Worm (Caenorhabditis elegans) whole organism, young adult: ENCODE data around the gene gcy-9.

Source experiments
- B0261.1 ChIP-seq: sonication (generic microtip); optimal IDR thresholded peaks from 2 replicates; lab custom pipeline; 2016; ENCODE audit warnings: mild to moderate bottlenecking, missing genetic modification characterization, moderate library complexity, missing compliant biosample characterization
- B0336.3 ChIP-seq: fragments of 200-800 bp; sonication (Bioruptor generic); IDR thresholded peaks from 2 replicates; pipeline ENCODE4 v1.3.6; 2022; ENCODE audit warnings: missing genetic modification characterization, missing compliant biosample characterization
- F10E7.11 ChIP-seq: sonication (generic microtip); optimal IDR thresholded peaks from 2 replicates; lab custom pipeline; 2017; ENCODE audit warnings: mild to moderate bottlenecking, missing genetic modification characterization, moderate library complexity, missing compliant biosample characterization
- F33H1.4 ChIP-seq: fragments of 200-800 bp; sonication (Bioruptor generic); IDR thresholded peaks from 2 replicates; pipeline ENCODE4 v1.3.6; 2022; ENCODE audit warnings: missing genetic modification reagents, missing genetic modification characterization, missing compliant biosample characterization
- F37B4.10 ChIP-seq: fragments of 200-800 bp; sonication (Bioruptor generic); IDR thresholded peaks from 2 replicates; pipeline ENCODE4 v1.3.6; 2022; ENCODE audit warnings: missing genetic modification characterization, missing compliant biosample characterization
- F49E8.2 ChIP-seq: sonication (generic microtip); optimal IDR thresholded peaks from 3 replicates; lab custom pipeline; 2017; ENCODE audit warnings: missing genetic modification characterization, mild to moderate bottlenecking, missing compliant biosample characterization, antibody characterized with exemption, moderate library complexity; ENCODE audit not compliant: insufficient read depth
- K12H6.12 ChIP-seq: fragments of 200-800 bp; sonication (Bioruptor generic); optimal IDR thresholded peaks from 2 replicates; lab custom pipeline; 2018; ENCODE audit warnings: mild to moderate bottlenecking, missing genetic modification characterization, missing compliant biosample characterization
- Y56A3A.18 ChIP-seq: fragments of 200-800 bp; sonication (Bioruptor generic); IDR thresholded peaks from 2 replicates; pipeline ENCODE4 v1.3.6; 2022; ENCODE audit warnings: missing genetic modification reagents, missing genetic modification characterization, missing compliant biosample characterization
- Y67H2A.10 ChIP-seq: fragments of 200-800 bp; sonication (Bioruptor generic); conservative IDR thresholded peaks from 2 replicates; pipeline ENCODE4 v1.3.6; 2022; ENCODE audit warnings: missing genetic modification reagents, missing genetic modification characterization, missing compliant biosample characterization
- ZK185.1 ChIP-seq: sonication (generic microtip); optimal IDR thresholded peaks from 2 replicates; lab custom pipeline; 2016; ENCODE audit warnings: mild to moderate bottlenecking, missing genetic modification characterization, missing compliant biosample characterization; ENCODE audit not compliant: poor library complexity, severe bottlenecking
- ceh-100 ChIP-seq: fragments of 200-800 bp; sonication (Bioruptor generic); IDR thresholded peaks from 2 replicates; pipeline ENCODE4 v1.3.6; 2022; ENCODE audit warnings: missing genetic modification reagents, missing genetic modification characterization, missing compliant biosample characterization
- ceh-58 ChIP-seq: fragments of 200-800 bp; sonication (Bioruptor generic); IDR thresholded peaks from 2 replicates; pipeline ENCODE4 v1.3.6; 2022; ENCODE audit warnings: missing genetic modification characterization, missing compliant biosample characterization
- dox-1 ChIP-seq: fragments of 200-800 bp; sonication (Bioruptor generic); IDR thresholded peaks from 2 replicates; pipeline ENCODE4 v1.3.6; 2022; ENCODE audit warnings: missing genetic modification reagents, missing genetic modification characterization, missing compliant biosample characterization
- dpff-1 ChIP-seq: sonication (generic microtip); optimal IDR thresholded peaks from 2 replicates; lab custom pipeline; 2017; ENCODE audit warnings: mild to moderate bottlenecking, missing genetic modification characterization, missing compliant biosample characterization
- egl-18 ChIP-seq: fragments of 200-800 bp; sonication (Bioruptor generic); IDR thresholded peaks from 2 replicates; pipeline ENCODE4 v1.3.6; 2022; ENCODE audit warnings: missing genetic modification reagents, missing genetic modification characterization, missing compliant biosample characterization
- egl-44 ChIP-seq: fragments of 200-800 bp; sonication (Bioruptor generic); IDR thresholded peaks from 2 replicates; pipeline ENCODE4 v1.3.6; 2022; ENCODE audit warnings: missing genetic modification reagents, missing genetic modification characterization, missing compliant biosample characterization
- egrh-3 ChIP-seq: fragments of 200-800 bp; sonication (Bioruptor generic); IDR thresholded peaks from 2 replicates; pipeline ENCODE4 v1.3.6; 2022; ENCODE audit warnings: missing genetic modification reagents, missing genetic modification characterization, missing compliant biosample characterization
- ets-4 ChIP-seq: fragments of 200-800 bp; sonication (Bioruptor generic); optimal IDR thresholded peaks from 2 replicates; lab custom pipeline; 2018; ENCODE audit warnings: mild to moderate bottlenecking, missing genetic modification characterization, missing compliant biosample characterization
- fkh-3 ChIP-seq: sonication (generic microtip); optimal IDR thresholded peaks from 2 replicates; lab custom pipeline; 2016; ENCODE audit warnings: mild to moderate bottlenecking, missing genetic modification characterization, missing compliant biosample characterization
- gei-17 ChIP-seq: fragments of 200-800 bp; sonication (Bioruptor generic); optimal IDR thresholded peaks from 2 replicates; lab custom pipeline; 2018; ENCODE audit warnings: mild to moderate bottlenecking, missing genetic modification characterization, missing compliant biosample characterization
- hlh-12 ChIP-seq: sonication (generic microtip); optimal IDR thresholded peaks from 2 replicates; lab custom pipeline; 2016; ENCODE audit warnings: missing genetic modification characterization, missing compliant biosample characterization
- hmg-1.2 ChIP-seq: fragments of 200-800 bp; sonication (Bioruptor generic); IDR thresholded peaks from 2 replicates; pipeline ENCODE4 v1.3.6; 2022; ENCODE audit warnings: missing genetic modification reagents, missing genetic modification characterization, missing compliant biosample characterization
- hsf-1 ChIP-seq: fragments of 200-800 bp; sonication (Bioruptor generic); IDR thresholded peaks from 2 replicates; pipeline ENCODE4 v1.3.6; 2022; ENCODE audit warnings: missing genetic modification reagents, missing genetic modification characterization, missing compliant biosample characterization
- let-526 ChIP-seq: fragments of 200-800 bp; sonication (Bioruptor generic); IDR thresholded peaks from 2 replicates; pipeline ENCODE4 v1.3.6; 2022; ENCODE audit warnings: missing genetic modification reagents, missing genetic modification characterization, missing compliant biosample characterization
- let-607 ChIP-seq, 2 experiments: fragments of 200-800 bp in 1 of 2; sonication (Bioruptor generic) in 1 of 2; sonication (generic microtip) in 1 of 2; optimal IDR thresholded peaks; 2 replicates each; lab custom pipeline; 2016 to 2018; ENCODE audit warnings: mild to moderate bottlenecking in 2 of 2, missing compliant biosample characterization in 2 of 2, missing genetic modification characterization in 2 of 2, moderate library complexity in 2 of 2, missing genotype in 1 of 2
- lin-26 ChIP-seq: fragments of 200-800 bp; sonication (Bioruptor generic); IDR thresholded peaks from 2 replicates; pipeline ENCODE4 v1.3.6; 2022; ENCODE audit warnings: missing genetic modification reagents, missing genetic modification characterization, missing compliant biosample characterization
- lsl-1 ChIP-seq: fragments of 200-800 bp; sonication (Bioruptor generic); optimal IDR thresholded peaks from 2 replicates; lab custom pipeline; 2018; ENCODE audit warnings: mild to moderate bottlenecking, missing genetic modification characterization, moderate library complexity, missing compliant biosample characterization
- madf-10 ChIP-seq: sonication (generic microtip); optimal IDR thresholded peaks from 2 replicates; lab custom pipeline; 2016; ENCODE audit warnings: mild to moderate bottlenecking, missing genetic modification characterization, missing compliant biosample characterization
- madf-3 ChIP-seq: fragments of 200-800 bp; sonication (Bioruptor generic); IDR thresholded peaks from 2 replicates; pipeline ENCODE4 v1.3.6; 2022; ENCODE audit warnings: missing genetic modification reagents, missing genetic modification characterization, missing compliant biosample characterization
- madf-6 ChIP-seq: fragments of 200-800 bp; sonication (Bioruptor generic); IDR thresholded peaks from 2 replicates; pipeline ENCODE4 v1.3.6; 2022; ENCODE audit warnings: missing genetic modification reagents, missing genetic modification characterization, missing compliant biosample characterization
- madf-8 ChIP-seq: fragments of 200-800 bp; sonication (Bioruptor generic); conservative IDR thresholded peaks from 2 replicates; pipeline ENCODE4 v1.3.6; 2022; ENCODE audit warnings: missing genetic modification reagents, missing genetic modification characterization, missing compliant biosample characterization
- mcd-1 ChIP-seq: fragments of 200-800 bp; sonication (Bioruptor generic); IDR thresholded peaks from 2 replicates; pipeline ENCODE4 v1.3.6; 2022; ENCODE audit warnings: missing genetic modification reagents, missing genetic modification characterization, missing compliant biosample characterization
- nfya-1 ChIP-seq: sonication (generic microtip); optimal IDR thresholded peaks from 2 replicates; lab custom pipeline; 2017; ENCODE audit warnings: antibody characterized with exemption, missing compliant biosample characterization, missing genetic modification characterization, borderline replicate concordance; ENCODE audit not compliant: insufficient read depth
- nfya-2 ChIP-seq: fragments of 200-800 bp; sonication (Bioruptor generic); IDR thresholded peaks from 2 replicates; pipeline ENCODE4 v1.3.6; 2022; ENCODE audit warnings: missing genetic modification reagents, missing genetic modification characterization, missing compliant biosample characterization
- nhr-179 ChIP-seq: sonication (generic microtip); optimal IDR thresholded peaks from 2 replicates; lab custom pipeline; 2016; ENCODE audit warnings: mild to moderate bottlenecking, missing genetic modification characterization, missing compliant biosample characterization
- rcor-1 ChIP-seq: fragments of 200-800 bp; sonication (Bioruptor generic); IDR thresholded peaks from 2 replicates; pipeline ENCODE4 v1.3.6; 2022; ENCODE audit warnings: missing genetic modification reagents, missing genetic modification characterization, missing compliant biosample characterization
- rec-8 ChIP-seq, 2 experiments: sonication (generic microtip); optimal IDR thresholded peaks; 2 replicates each; lab custom pipeline; 2016; ENCODE audit warnings: mild to moderate bottlenecking in 2 of 2, missing genetic modification characterization in 2 of 2, missing genetic modification reagents in 2 of 2, missing genotype in 2 of 2, missing biosample characterization in 1 of 2, missing compliant biosample characterization in 1 of 2, moderate library complexity in 1 of 2
- repo-1 ChIP-seq: sonication (generic microtip); optimal IDR thresholded peaks from 2 replicates; lab custom pipeline; 2017; ENCODE audit warnings: mild to moderate bottlenecking, missing genetic modification characterization, missing compliant biosample characterization
- snpc-1.3 ChIP-seq: sonication (generic microtip); optimal IDR thresholded peaks from 2 replicates; lab custom pipeline; 2017; ENCODE audit warnings: missing genetic modification characterization, mild to moderate bottlenecking, missing compliant biosample characterization, antibody characterized with exemption, moderate library complexity, missing genotype, missing genetic modification reagents; ENCODE audit not compliant: insufficient read depth
- snpc-4 ChIP-seq, 5 experiments: fragments of 150-350 bp in 1 of 5; sonication (generic microtip) in 4 of 5; optimal IDR thresholded peaks; 2 replicates each; lab custom pipeline; 2014 to 2018; ENCODE audit warnings: missing genetic modification characterization in 5 of 5, missing biosample characterization in 3 of 5, antibody characterized with exemption in 2 of 5, mild to moderate bottlenecking in 2 of 5, missing compliant biosample characterization in 2 of 5, missing genotype in 2 of 5, moderate library complexity in 2 of 5, missing genetic modification reagents in 1 of 5
- somi-1 ChIP-seq: fragments of 200-800 bp; sonication (Bioruptor generic); optimal IDR thresholded peaks from 2 replicates; lab custom pipeline; 2018; ENCODE audit warnings: mild to moderate bottlenecking, missing genetic modification characterization, missing compliant biosample characterization
- sptf-2 ChIP-seq: fragments of 200-800 bp; sonication (Bioruptor generic); optimal IDR thresholded peaks from 2 replicates; lab custom pipeline; 2018; ENCODE audit warnings: mild to moderate bottlenecking, missing genetic modification characterization, missing compliant biosample characterization
- tbp1 ChIP-seq: fragments of 200-800 bp; sonication (Bioruptor generic); optimal IDR thresholded peaks from 2 replicates; lab custom pipeline; 2018; ENCODE audit warnings: mild to moderate bottlenecking, missing genetic modification characterization, missing compliant biosample characterization
- ztf-26 ChIP-seq: sonication (generic microtip); optimal IDR thresholded peaks from 2 replicates; lab custom pipeline; 2017; ENCODE audit warnings: missing genetic modification characterization, missing compliant biosample characterization
- ztf-28 ChIP-seq: fragments of 200-800 bp; sonication (Bioruptor generic); IDR thresholded peaks from 2 replicates; pipeline ENCODE4 v1.3.6; 2022; ENCODE audit warnings: missing genetic modification reagents, missing genetic modification characterization, missing compliant biosample characterization
- ztf-3 ChIP-seq: fragments of 200-800 bp; sonication (Bioruptor generic); optimal IDR thresholded peaks from 2 replicates; lab custom pipeline; 2018; ENCODE audit warnings: mild to moderate bottlenecking, missing genetic modification characterization, missing compliant biosample characterization

The gcy-9 gene

DNA sequence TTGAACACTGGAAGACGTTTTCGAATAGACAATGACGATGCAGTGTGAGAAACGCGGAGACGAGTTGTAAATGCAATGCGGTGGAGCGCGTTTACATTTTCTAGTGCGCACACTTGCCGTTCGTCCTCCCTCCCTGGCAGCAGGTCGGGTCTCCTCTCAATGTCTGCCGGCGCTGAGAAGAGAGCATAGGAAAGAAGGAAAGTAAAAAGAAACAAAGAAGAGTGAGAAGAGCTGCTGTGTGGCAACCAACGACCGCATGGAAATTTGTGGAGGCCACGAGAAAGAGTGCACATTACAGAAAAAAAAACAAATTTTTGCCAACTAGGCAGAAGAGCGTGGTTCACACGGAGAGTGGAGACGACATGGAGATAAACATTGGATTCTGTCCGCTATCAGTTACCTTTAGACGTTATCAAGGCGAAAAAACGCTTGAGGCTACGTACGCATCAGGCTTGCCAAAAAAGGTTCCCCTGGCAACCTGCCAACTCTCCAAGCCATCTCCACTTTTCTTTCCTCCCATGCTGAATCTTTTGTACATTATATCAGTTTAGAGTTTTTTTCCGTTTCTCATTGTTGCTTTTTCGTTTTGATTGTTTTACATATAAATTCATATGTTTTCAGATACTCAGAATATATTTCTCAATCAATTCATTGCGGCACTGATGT, 37.9 kb downstream of the gcy-9 start, which contains the start of the genes snrp-40.1 and F08G12.3 (continued):
- 0 out of 2 replicates have a peak, but pooled peaks have one; percentile 21 for TF ChIP-seq rcor-1 (GFP tag; lab: Robert Waterston, UW)
- TF ChIP-seq sptf-2 (GFP tag; lab: Kevin White, UChicago), result no peak
- no peak for TF ChIP-seq hlh-12
- no peak for TF ChIP-seq F49E8.2 (tag; lab: Kevin White, UChicago)
- TF ChIP-seq dpff-1, result no peak
- TF ChIP-seq nfya-2 (GFP tag; lab: Robert Waterston, UW), result no peak
- no peak for TF ChIP-seq snpc-1.3
- no peak for TF ChIP-seq ztf-28 (GFP tag; lab: Robert Waterston, UW)
- TF ChIP-seq let-526 (GFP tag; lab: Robert Waterston, UW), result no peak
- no peak for TF ChIP-seq Y67H2A.10 (GFP tag; lab: Robert Waterston, UW)
- no peak for TF ChIP-seq rec-8 (tag; optimal IDR thresholded peaks at IDR 0.05; lab: Kevin White, UChicago)
- TF ChIP-seq Y56A3A.18 (GFP tag; lab: Robert Waterston, UW), result no peak
- no peak for TF ChIP-seq ztf-26 (tag; lab: Kevin White, UChicago)
- peak; percentile 91 for TF ChIP-seq mcd-1 (GFP tag; lab: Robert Waterston, UW)
- no peak for TF ChIP-seq madf-8 (GFP tag; lab: Robert Waterston, UW)
- peak; percentile 12 for TF ChIP-seq gei-17
- no peak for TF ChIP-seq nhr-179
- TF ChIP-seq hmg-1.2, result peak; percentile 88
- TF ChIP-seq F33H1.4 (GFP tag; lab: Robert Waterston, UW), result no peak
- 0 out of 2 replicates have a peak, but pooled peaks have one; percentile 8 for TF ChIP-seq egl-18 (GFP tag; lab: Robert Waterston, UW)
- TF ChIP-seq hsf-1, result no peak
- no peak for TF ChIP-seq somi-1 (GFP tag; lab: Kevin White, UChicago)
- TF ChIP-seq ztf-3 (GFP tag; lab: Kevin White, UChicago), result no peak
- no peak for TF ChIP-seq lsl-1 (GFP tag; lab: Kevin White, UChicago)
- no peak for TF ChIP-seq fkh-3
- peak; percentile 31 for TF ChIP-seq madf-10
- no peak for TF ChIP-seq lin-26
- TF ChIP-seq ceh-58 (GFP tag; lab: Robert Waterston, UW), result no peak
- no peak for TF ChIP-seq ZK185.1
- TF ChIP-seq dox-1 (GFP tag; lab: Robert Waterston, UW), result peak; percentile 91
- TF ChIP-seq B0336.3, result peak; percentile 46; the same call in 1 of the 2 replicates
- peak; percentile 16; the same call in 1 of the 2 replicates for TF ChIP-seq egl-44 (GFP tag; lab: Robert Waterston, UW)
- TF ChIP-seq ets-4 (GFP tag; lab: Kevin White, UChicago), result peak; percentile 15
- no peak for TF ChIP-seq snpc-4 (GFP tag; optimal IDR thresholded peaks at IDR 0.05; lab: Kevin White, UChicago)
- peak in 3 of 4 experiments; percentile 62 to 82 (median 69) for TF ChIP-seq snpc-4 (tag; optimal IDR thresholded peaks at IDR 0.05; lab: Kevin White, UChicago)
- TF ChIP-seq F10E7.11 (tag; lab: Kevin White, UChicago), result no peak
- no peak for TF ChIP-seq F37B4.10 (GFP tag; lab: Robert Waterston, UW)
- TF ChIP-seq let-607 (tag; optimal IDR thresholded peaks at IDR 0.05; lab: Kevin White, UChicago), result peak; percentile 71 to 76
- TF ChIP-seq nfya-1 (tag; lab: Kevin White, UChicago), result no peak
- TF ChIP-seq repo-1 (tag; lab: Kevin White, UChicago), result no peak
- no peak for TF ChIP-seq ceh-100 (GFP tag; lab: Robert Waterston, UW)
- TF ChIP-seq madf-6 (GFP tag; lab: Robert Waterston, UW), result peak; percentile 26; the same call in 1 of the 2 replicates
- no peak for TF ChIP-seq madf-3 (GFP tag; lab: Robert Waterston, UW)
- peak; percentile 84 for TF ChIP-seq K12H6.12 (tag; lab: Kevin White, UChicago)
- TF ChIP-seq B0261.1 (tag; lab: Kevin White, UChicago), result no peak
- TF ChIP-seq egrh-3 (GFP tag; lab: Robert Waterston, UW), result no peak; the same call in 1 of the 2 replicates
- no peak for TF ChIP-seq tbp1
